Worm (Caenorhabditis elegans): ENCODE measurements around the gene acl-9.
A peak's percentile ranks its signal among the peaks of the same experiment; 100 is the strongest.

Gene acl-9

DNA sequence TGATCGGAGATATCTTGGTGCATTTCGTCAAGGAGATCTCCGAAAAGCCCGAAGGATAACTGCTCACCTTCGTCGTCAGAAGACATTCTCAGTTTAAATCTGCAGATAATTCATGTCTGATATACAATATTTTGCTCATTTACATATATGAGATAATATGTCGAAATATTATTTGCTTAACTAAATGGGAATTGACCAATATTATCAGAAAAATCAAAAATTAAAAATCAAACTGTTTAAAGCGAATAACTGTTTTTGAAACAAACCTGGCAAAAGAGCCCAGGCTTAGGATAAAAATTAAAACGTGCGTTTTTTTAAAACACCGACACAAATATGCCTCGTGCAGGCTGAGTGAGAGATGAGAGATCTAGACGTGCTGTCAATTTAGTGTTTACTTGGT is 11.4 kb upstream of the acl-9 start, which contains the start of gene T05H4.15:
Gene T05H4.15, minus strand, starts transcription at position 101 of the 400 bp plus-strand sequence.
- TF ChIP-seq lin-11 (tag; optimal IDR thresholded peaks at IDR 0.05) (no peak), madf-2 (tag; optimal IDR thresholded peaks at IDR 0.05) (no peak), ama-1 (optimal IDR thresholded peaks at IDR 0.05) (no peak), ceh-30 (tag; optimal IDR thresholded peaks at IDR 0.05) (no peak), ceh-18 (tag; optimal IDR thresholded peaks at IDR 0.05) (no peak), C08G9.2 (tag; optimal IDR thresholded peaks at IDR 0.05) (no peak), ceh-45 (GFP tag; IDR thresholded peaks at IDR 0.05) (no peak), ttx-3 (tag; optimal IDR thresholded peaks at IDR 0.05) (no peak), ceh-31 (tag; optimal IDR thresholded peaks at IDR 0.05) (no peak), tbx-7 (tag; optimal IDR thresholded peaks at IDR 0.05) (no peak), pha-2 (tag; optimal IDR thresholded peaks at IDR 0.05) (no peak)

DNA sequence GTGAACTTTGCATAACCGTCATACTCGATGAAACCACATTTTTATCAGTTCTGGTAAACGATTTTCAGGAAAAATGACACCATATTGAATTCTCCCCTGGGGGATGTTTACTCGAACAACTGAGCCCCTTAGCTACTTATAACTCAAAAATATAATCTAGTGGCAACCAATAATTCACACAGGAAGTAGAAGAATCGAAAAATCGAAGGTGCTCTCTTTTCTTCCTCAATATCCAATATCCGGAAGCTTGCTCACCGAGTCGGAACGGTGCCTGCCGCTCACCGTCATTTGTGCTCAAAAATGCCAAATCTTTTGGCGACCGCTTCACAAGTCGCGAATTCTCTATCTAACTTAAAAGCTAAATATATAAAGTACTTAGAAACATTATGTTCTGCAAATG is 11.0 kb upstream of the acl-9 start, which contains the start of gene T05H4.3:
Gene T05H4.3, plus strand, starts transcription at position 301 of the 400 bp plus-strand sequence.
- no peak for TF ChIP-seq unc-3 (GFP tag; conservative IDR thresholded peaks at IDR 0.05)
- no peak for TF ChIP-seq unc-3 (tag; optimal IDR thresholded peaks at IDR 0.05)
- no peak for TF ChIP-seq mec-3 (tag; optimal IDR thresholded peaks at IDR 0.05; ENCODE audit: borderline replicate concordance)
- no peak for TF ChIP-seq pha-2 (tag; optimal IDR thresholded peaks at IDR 0.05)
- no peak for TF ChIP-seq fax-1 (tag; optimal IDR thresholded peaks at IDR 0.05)
- TF ChIP-seq pqm-1 (tag; optimal IDR thresholded peaks at IDR 0.05) = no peak
- TF ChIP-seq pros-1 (tag; optimal IDR thresholded peaks at IDR 0.05) = no peak
- no peak for TF ChIP-seq dmd-4 (tag; optimal IDR thresholded peaks at IDR 0.05; ENCODE audit: borderline replicate concordance)
- TF ChIP-seq K02D7.2 (tag; optimal IDR thresholded peaks at IDR 0.05) = no peak
- TF ChIP-seq ceh-31 (tag; optimal IDR thresholded peaks at IDR 0.05) = no peak
- no peak for TF ChIP-seq unc-86 (tag; optimal IDR thresholded peaks at IDR 0.05)
- no peak for TF ChIP-seq unc-42 (tag; optimal IDR thresholded peaks at IDR 0.05)
- no peak for TF ChIP-seq lin-11 (tag; optimal IDR thresholded peaks at IDR 0.05)
- no peak for TF ChIP-seq ceh-34 (tag; optimal IDR thresholded peaks at IDR 0.05)

DNA sequence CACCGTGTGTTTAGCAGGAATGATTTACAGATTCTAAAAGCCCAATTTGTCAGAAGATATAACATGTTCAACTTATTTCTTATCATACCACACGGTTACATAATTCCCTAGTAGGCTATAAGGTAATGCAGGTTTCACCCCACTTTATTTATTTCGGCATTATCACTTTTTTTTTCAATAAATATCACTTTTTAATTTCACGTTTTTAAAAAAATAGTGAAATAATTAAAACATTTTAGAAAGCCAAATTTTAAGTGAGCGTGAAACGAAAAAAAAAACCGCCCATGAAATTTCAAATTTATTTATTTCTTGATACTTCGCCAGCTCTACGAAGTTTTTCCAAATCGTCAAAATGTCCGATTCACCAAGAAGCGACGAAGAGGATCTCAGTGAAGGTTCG is 4.7 kb upstream of the acl-9 start, which contains the start of gene fbxa-196:
Gene fbxa-196, plus strand, starts transcription at position 301 of the 400 bp plus-strand sequence.
- TF ChIP-seq npax-4 (tag; optimal IDR thresholded peaks at IDR 0.05) (no peak), ceh-6 (GFP tag; optimal IDR thresholded peaks at IDR 0.05) (no peak), ceh-22 (tag; optimal IDR thresholded peaks at IDR 0.05) (no peak), ceh-9 (tag; optimal IDR thresholded peaks at IDR 0.05) (no peak), sdc-2 (tag; optimal IDR thresholded peaks at IDR 0.05) (no peak), C08G9.2 (tag; optimal IDR thresholded peaks at IDR 0.05) (no peak), tbx-2 (tag; optimal IDR thresholded peaks at IDR 0.05) (no peak), ceh-19 (GFP tag; optimal IDR thresholded peaks at IDR 0.05) (no peak), hlh-6 (tag; optimal IDR thresholded peaks at IDR 0.05) (no peak), K02D7.2 (tag; optimal IDR thresholded peaks at IDR 0.05) (no peak), ceh-48 (tag; optimal IDR thresholded peaks at IDR 0.05) (no peak), eyg-1 (tag; optimal IDR thresholded peaks at IDR 0.05) (no peak), elt-4 (tag; optimal IDR thresholded peaks at IDR 0.05) (no peak)

DNA sequence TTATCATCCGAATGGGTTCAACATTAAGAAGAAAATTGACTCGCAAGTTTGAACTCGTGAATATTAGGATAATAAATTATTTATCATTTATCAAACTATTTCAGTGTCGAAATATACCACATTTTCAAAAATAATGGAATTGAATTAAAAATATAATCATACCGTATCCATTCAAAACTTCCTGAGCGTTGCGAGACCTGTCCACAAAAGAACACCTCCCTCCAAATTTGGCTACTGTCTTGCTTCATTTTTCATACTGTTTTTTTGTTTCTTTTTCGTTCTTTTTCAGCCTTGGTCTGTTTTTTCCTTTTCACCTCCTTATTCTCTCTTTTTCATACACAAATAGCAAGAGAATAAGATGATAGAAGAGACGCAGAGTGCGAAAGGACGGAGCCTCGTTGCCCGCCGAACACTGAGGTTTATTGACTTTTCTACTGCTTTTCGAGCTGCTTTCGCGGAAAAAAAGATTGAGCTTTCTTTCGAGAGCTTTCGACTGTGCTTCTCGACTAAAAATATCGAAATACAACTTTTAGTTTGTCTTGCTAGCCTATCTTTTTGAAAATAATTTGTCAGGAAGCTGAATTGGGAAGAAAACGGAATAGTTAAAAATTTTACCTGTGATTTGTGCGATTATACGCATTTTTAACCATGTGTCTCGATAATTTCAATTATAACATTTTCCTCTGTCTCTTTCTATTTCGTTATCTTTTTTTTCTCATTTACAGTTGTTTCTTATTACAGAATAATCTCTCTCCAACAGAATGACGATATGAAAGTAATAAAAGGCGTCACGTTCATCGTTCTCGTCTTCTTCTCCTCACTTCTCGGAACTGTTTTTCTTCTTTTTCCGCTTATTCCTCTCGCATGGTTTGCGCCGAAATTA is 2.7 kb upstream of the acl-9 start, which contains the start of gene acl-8:
Gene acl-8, plus strand, starts transcription at position 742 of the 883 bp plus-strand sequence.
- TF ChIP-seq ceh-48 (tag; optimal IDR thresholded peaks at IDR 0.05) = peak; percentile 33
- no peak for TF ChIP-seq ztf-16 (tag; optimal IDR thresholded peaks at IDR 0.05)
- TF ChIP-seq ceh-2 (tag; optimal IDR thresholded peaks at IDR 0.05) = no peak
- TF ChIP-seq ref-2 (tag; optimal IDR thresholded peaks at IDR 0.05) = no peak
- TF ChIP-seq sdc-2 (tag; optimal IDR thresholded peaks at IDR 0.05) = no peak
